Fruit fly (Drosophila melanogaster) whole organism, embryonic: ENCODE data around the gene CAHbeta.
A peak's percentile ranks its signal among the peaks of the same experiment; 100 is the strongest.

Experiments
- Abd-B ChIP-seq: fragments of 200-800 bp; sonication (Bioruptor generic); optimal IDR thresholded peaks from 2 replicates; lab custom pipeline; 2018; ENCODE audit warnings: missing biosample characterization, mild to moderate bottlenecking, missing genetic modification characterization, moderate library complexity
- CG1024 ChIP-seq: fragments of 200-800 bp; sonication (Bioruptor generic); IDR thresholded peaks from 2 replicates; pipeline ENCODE4 v1.3.6; 2022; ENCODE audit warnings: missing biosample characterization, missing genetic modification characterization
- CG11093 ChIP-seq: fragments of 200-800 bp; sonication (Bioruptor generic); IDR thresholded peaks from 3 replicates; pipeline ENCODE4 v1.3.6; 2022; ENCODE audit warnings: missing biosample characterization, missing genetic modification characterization
- CG14860 ChIP-seq: fragments of 200-800 bp; sonication (Bioruptor generic); IDR thresholded peaks from 3 replicates; pipeline ENCODE4 v1.3.6; 2022; ENCODE audit warnings: missing biosample characterization, missing genetic modification characterization; ENCODE audit not compliant: partially characterized antibody
- CG14965 ChIP-seq: fragments of 200-800 bp; sonication (Bioruptor generic); optimal IDR thresholded peaks from 2 replicates; lab custom pipeline; 2016; ENCODE audit warnings: missing biosample characterization, missing genetic modification characterization, borderline replicate concordance
- CG15073 ChIP-seq: fragments of 200-800 bp; sonication (Bioruptor generic); optimal IDR thresholded peaks from 2 replicates; lab custom pipeline; 2016; ENCODE audit warnings: missing biosample characterization, missing genetic modification characterization
- CG16813 ChIP-seq: fragments of 200-800 bp; sonication (Bioruptor generic); IDR thresholded peaks from 3 replicates; pipeline ENCODE4 v1.3.6; 2022; ENCODE audit warnings: missing biosample characterization, missing genetic modification characterization; ENCODE audit not compliant: partially characterized antibody
- CG2199 ChIP-seq: fragments of 200-800 bp; sonication (Bioruptor generic); IDR thresholded peaks from 3 replicates; pipeline ENCODE4 v1.3.6; 2022; ENCODE audit warnings: missing biosample characterization, missing genetic modification characterization
- CG2875 ChIP-seq: fragments of 200-800 bp; sonication (Bioruptor generic); optimal IDR thresholded peaks from 2 replicates; lab custom pipeline; 2017; ENCODE audit warnings: missing biosample characterization, mild to moderate bottlenecking, missing genetic modification characterization, missing genetic modification reagents
- CG31224 ChIP-seq: fragments of 200-800 bp; sonication (Bioruptor generic); IDR thresholded peaks from 2 replicates; pipeline ENCODE4 v1.3.6; 2022; ENCODE audit warnings: missing biosample characterization, missing genetic modification characterization
- CG31388 ChIP-seq: fragments of 200-800 bp; sonication (Bioruptor generic); optimal IDR thresholded peaks from 2 replicates; lab custom pipeline; 2016; ENCODE audit warnings: missing biosample characterization, missing genetic modification characterization
- CG34376 ChIP-seq: fragments of 200-800 bp; sonication (Bioruptor generic); optimal IDR thresholded peaks from 2 replicates; lab custom pipeline; 2018; ENCODE audit warnings: missing biosample characterization, mild to moderate bottlenecking, missing genetic modification characterization
- CG3847 ChIP-seq: fragments of 200-800 bp; sonication (Bioruptor generic); IDR thresholded peaks from 2 replicates; pipeline ENCODE4 v1.3.6; 2022; ENCODE audit warnings: missing biosample characterization, missing genetic modification characterization
- CG3995 ChIP-seq: fragments of 200-800 bp; sonication (Bioruptor generic); optimal IDR thresholded peaks from 3 replicates; lab custom pipeline; 2016; ENCODE audit warnings: missing biosample characterization, missing genetic modification characterization
- CG4617 ChIP-seq: fragments of 200-800 bp; sonication (Bioruptor generic); optimal IDR thresholded peaks from 3 replicates; lab custom pipeline; 2016; ENCODE audit warnings: missing biosample characterization, missing genetic modification characterization, borderline replicate concordance
- CG4730 ChIP-seq: fragments of 200-800 bp; sonication (Bioruptor generic); IDR thresholded peaks from 2 replicates; pipeline ENCODE4 v1.3.6; 2022; ENCODE audit warnings: missing biosample characterization, missing genetic modification characterization
- CG5953 ChIP-seq: fragments of 200-800 bp; sonication (Bioruptor generic); IDR thresholded peaks from 2 replicates; pipeline ENCODE4 v1.3.6; 2022; ENCODE audit warnings: missing biosample characterization, missing genetic modification characterization
- CG6683 ChIP-seq: fragments of 200-800 bp; sonication (Bioruptor generic); optimal IDR thresholded peaks from 2 replicates; lab custom pipeline; 2017; ENCODE audit warnings: missing biosample characterization, mild to moderate bottlenecking, missing genetic modification characterization, missing genetic modification reagents
- CG7745 ChIP-seq: fragments of 200-800 bp; sonication (Bioruptor generic); optimal IDR thresholded peaks from 2 replicates; lab custom pipeline; 2018; ENCODE audit warnings: missing biosample characterization, mild to moderate bottlenecking, missing genetic modification characterization, moderate library complexity
- CG7786 ChIP-seq: fragments of 200-800 bp; sonication (Bioruptor generic); optimal IDR thresholded peaks from 2 replicates; lab custom pipeline; 2016; ENCODE audit warnings: missing biosample characterization, missing genetic modification characterization
- CG8478 ChIP-seq: fragments of >200 bp; optimal IDR thresholded peaks from 2 replicates; lab custom pipeline; 2018
- CrebB ChIP-seq: fragments of 200-800 bp; sonication (Bioruptor generic); optimal IDR thresholded peaks from 3 replicates; lab custom pipeline; 2018; ENCODE audit warnings: missing biosample characterization, mild to moderate bottlenecking, missing genetic modification characterization
- D ChIP-seq, 2 experiments: fragments of 200-800 bp in 1 of 2; fragments of >200 bp in 1 of 2; sonication (Bioruptor generic) in 1 of 2; optimal IDR thresholded peaks; 2 replicates in 1 of 2; 3 replicates in 1 of 2; lab custom pipeline; 2017; ENCODE audit warnings: mild to moderate bottlenecking in 1 of 2, missing biosample characterization in 1 of 2, missing genetic modification characterization in 1 of 2, missing genetic modification reagents in 1 of 2
- Dip2 ChIP-seq: fragments of 200-800 bp; sonication (Bioruptor generic); IDR thresholded peaks from 2 replicates; pipeline ENCODE4 v1.3.6; 2022; ENCODE audit warnings: missing biosample characterization, missing genetic modification characterization
- Dip3 ChIP-seq: fragments of 200-800 bp; sonication (Bioruptor generic); optimal IDR thresholded peaks from 3 replicates; lab custom pipeline; 2016; ENCODE audit warnings: missing biosample characterization, missing genetic modification characterization
- HLHmδ ChIP-seq: fragments of 200-800 bp; sonication (Bioruptor generic); optimal IDR thresholded peaks from 2 replicates; lab custom pipeline; 2018; ENCODE audit warnings: missing biosample characterization, mild to moderate bottlenecking, missing genetic modification characterization, moderate library complexity
- Jarid2 ChIP-seq: fragments of 200-800 bp; sonication (Bioruptor generic); optimal IDR thresholded peaks from 3 replicates; lab custom pipeline; 2017; ENCODE audit warnings: mild to moderate bottlenecking, missing biosample characterization, missing genetic modification reagents, missing genetic modification characterization
- Lhr ChIP-seq: fragments of 200-800 bp; sonication (Bioruptor generic); optimal IDR thresholded peaks from 3 replicates; lab custom pipeline; 2017; ENCODE audit warnings: mild to moderate bottlenecking, missing biosample characterization, missing genetic modification reagents, missing genetic modification characterization
- MBD-R2 ChIP-seq: fragments of 200-800 bp; sonication (Bioruptor generic); IDR thresholded peaks from 2 replicates; pipeline ENCODE4 v1.3.6; 2022; ENCODE audit warnings: missing biosample characterization, missing genetic modification characterization
- Mad ChIP-seq: fragments of 200-800 bp; sonication (Bioruptor generic); optimal IDR thresholded peaks from 2 replicates; lab custom pipeline; 2016; ENCODE audit warnings: missing biosample characterization, missing genetic modification characterization
- Mes4 ChIP-seq: fragments of 200-800 bp; sonication (Bioruptor generic); optimal IDR thresholded peaks from 2 replicates; lab custom pipeline; 2016; ENCODE audit warnings: missing biosample characterization, missing genetic modification characterization
- Sry-δ ChIP-seq: fragments of 200-800 bp; sonication (Bioruptor generic); optimal IDR thresholded peaks from 2 replicates; lab custom pipeline; 2016; ENCODE audit warnings: missing biosample characterization, missing genetic modification characterization
- abd-A ChIP-seq: fragments of 200-800 bp; sonication (Bioruptor generic); optimal IDR thresholded peaks from 3 replicates; lab custom pipeline; 2019; ENCODE audit warnings: missing biosample characterization, mild to moderate bottlenecking, missing genetic modification characterization, moderate library complexity
- ato ChIP-seq: fragments of 200-800 bp; sonication (Bioruptor generic); IDR thresholded peaks from 2 replicates; pipeline ENCODE4 v1.3.6; 2022; ENCODE audit warnings: missing biosample characterization, missing genetic modification characterization; ENCODE audit not compliant: partially characterized antibody
- bowl ChIP-seq: fragments of 200-800 bp; sonication (Bioruptor generic); IDR thresholded peaks from 2 replicates; pipeline ENCODE4 v1.3.6; 2022; ENCODE audit warnings: missing biosample characterization, missing genetic modification characterization
- br ChIP-seq: fragments of >200 bp; optimal IDR thresholded peaks from 2 replicates; lab custom pipeline; 2017
- cas ChIP-seq: fragments of 200-800 bp; sonication (Bioruptor generic); IDR thresholded peaks from 2 replicates; pipeline ENCODE4 v1.3.6; 2022; ENCODE audit warnings: missing biosample characterization, missing genetic modification characterization
- dimm ChIP-seq: fragments of 200-800 bp; sonication (Bioruptor generic); IDR thresholded peaks from 2 replicates; pipeline ENCODE4 v1.3.6; 2022; ENCODE audit warnings: missing biosample characterization, missing genetic modification characterization
- fd3F ChIP-seq: fragments of 200-800 bp; sonication (Bioruptor generic); optimal IDR thresholded peaks from 2 replicates; lab custom pipeline; 2018; ENCODE audit warnings: missing biosample characterization, mild to moderate bottlenecking, missing genetic modification characterization, moderate library complexity
- her ChIP-seq: fragments of 200-800 bp; sonication (Bioruptor generic); optimal IDR thresholded peaks from 2 replicates; lab custom pipeline; 2016; ENCODE audit warnings: missing biosample characterization, missing genetic modification characterization
- hth ChIP-seq: fragments of >200 bp; optimal IDR thresholded peaks from 2 replicates; lab custom pipeline; 2017; ENCODE audit warnings: inconsistent platforms
- lmd ChIP-seq: fragments of 200-800 bp; sonication (Bioruptor generic); IDR thresholded peaks from 2 replicates; pipeline ENCODE4 v1.3.6; 2022; ENCODE audit warnings: missing biosample characterization, missing genetic modification characterization
- nau ChIP-seq: fragments of 200-800 bp; sonication (Bioruptor generic); optimal IDR thresholded peaks from 3 replicates; lab custom pipeline; 2017; ENCODE audit warnings: missing biosample characterization, mild to moderate bottlenecking, missing genetic modification characterization, missing genetic modification reagents
- org-1 ChIP-seq: fragments of 200-800 bp; sonication (Bioruptor generic); optimal IDR thresholded peaks from 2 replicates; lab custom pipeline; 2017; ENCODE audit warnings: missing biosample characterization, missing genetic modification characterization
- psq ChIP-seq: fragments of 200-800 bp; sonication (Bioruptor generic); optimal IDR thresholded peaks from 2 replicates; lab custom pipeline; 2017; ENCODE audit warnings: missing biosample characterization, missing genetic modification characterization
- sens ChIP-seq: fragments of 200-800 bp; sonication (Bioruptor generic); peaks from one replicate; lab custom pipeline; 2016; ENCODE audit warnings: missing biosample characterization, missing genetic modification characterization
- sob ChIP-seq: fragments of 200-800 bp; sonication (Bioruptor generic); IDR thresholded peaks from 2 replicates; pipeline ENCODE4 v1.3.6; 2022; ENCODE audit warnings: missing biosample characterization, missing genetic modification characterization
- ssp ChIP-seq: fragments of 200-800 bp; sonication (Bioruptor generic); IDR thresholded peaks from 2 replicates; pipeline ENCODE4 v1.3.6; 2022; ENCODE audit warnings: missing biosample characterization, missing genetic modification characterization
- twi ChIP-seq: fragments of 200-800 bp; optimal IDR thresholded peaks from 2 replicates; lab custom pipeline; 2019; ENCODE audit warnings: missing biosample characterization, mild to moderate bottlenecking, missing genetic modification characterization, moderate library complexity
- vnd ChIP-seq: fragments of 200-800 bp; sonication (Bioruptor generic); IDR thresholded peaks from 3 replicates; pipeline ENCODE4 v1.3.6; 2022; ENCODE audit warnings: missing biosample characterization, missing genetic modification characterization; ENCODE audit not compliant: partially characterized antibody
- vvl ChIP-seq: fragments of 200-800 bp; sonication (Bioruptor generic); IDR thresholded peaks from 2 replicates; pipeline ENCODE4 v1.3.6; 2022; ENCODE audit warnings: missing biosample characterization, missing genetic modification characterization

Gene CAHbeta

dm6 chr3R:9003600-9004223, 23.1 kb downstream of the CAHbeta start, which contains the start of the genes CG31100 and CG11980 (continued):
- TF ChIP-seq CrebB (tag; lab: Kevin White, UChicago) (no peak), CG31224 (no peak), hth (lab: Kevin White, UChicago) (no peak), CG31388 (no peak), ssp (no peak), Mes4 (no peak), Dip3 (GFP tag; lab: Kevin White, UChicago) (no peak), CG16813 (peak; percentile 73), CG5953 (no peak), CG4617 (GFP tag; lab: Kevin White, UChicago) (peak; percentile 73), bowl (no peak), br (no peak), CG2875 (no peak), Dip2 (GFP tag; lab: Robert Waterston, UW) (no peak), dimm (GFP tag; lab: Robert Waterston, UW) (no peak), her (GFP tag; lab: Kevin White, UChicago) (no peak), org-1 (GFP tag; lab: Kevin White, UChicago) (no peak), CG8478 (lab: Kevin White, UChicago) (no peak), HLHmδ (GFP tag; lab: Kevin White, UChicago) (no peak), CG15073 (no peak), lmd (GFP tag; lab: Robert Waterston, UW) (no peak), Jarid2 (GFP tag; lab: Kevin White, UChicago) (no peak), twi (tag; lab: Kevin White, UChicago) (no peak), CG1024 (GFP tag; lab: Robert Waterston, UW) (no peak), sob (GFP tag; lab: Robert Waterston, UW) (no peak), Mad (GFP tag; lab: Kevin White, UChicago) (no peak), Sry-δ (GFP tag; lab: Kevin White, UChicago) (peak; percentile 92), nau (no peak), CG14860 (GFP tag; lab: Robert Waterston, UW) (no peak; the same call in 2 of the 3 replicates), Lhr (GFP tag; lab: Kevin White, UChicago) (peak; percentile 70), D (optimal IDR thresholded peaks at IDR 0.05; lab: Kevin White, UChicago) (no peak), D (GFP tag; optimal IDR thresholded peaks at IDR 0.05; lab: Kevin White, UChicago) (no peak), CG3995 (GFP tag; lab: Kevin White, UChicago) (peak; percentile 18), CG7786 (no peak), vvl (GFP tag; lab: Robert Waterston, UW) (0 out of 2 replicates have a peak, but pooled peaks have one; percentile 17), Abd-B (GFP tag; lab: Kevin White, UChicago) (no peak), CG34376 (no peak), psq (GFP tag; lab: Kevin White, UChicago) (no peak), abd-A (tag; lab: Kevin White, UChicago) (no peak), CG4730 (no peak), vnd (GFP tag; lab: Robert Waterston, UW) (peak; percentile 42; the same call in 1 of the 3 replicates), CG6683 (no peak), cas (GFP tag; lab: Robert Waterston, UW) (no peak), CG14965 (no peak), MBD-R2 (peak; percentile 46), CG3847 (peak; percentile 46), CG11093 (GFP tag; lab: Robert Waterston, UW) (no peak), sens (peak; percentile 72), ato (GFP tag; lab: Robert Waterston, UW) (0 out of 2 replicates have a peak, but pooled peaks have one; percentile 39), CG7745 (tag; lab: Kevin White, UChicago) (no peak), fd3F (GFP tag; lab: Kevin White, UChicago) (no peak), CG2199 (GFP tag; lab: Robert Waterston, UW) (no peak)
